Worm (Caenorhabditis elegans) whole organism, young adult: ENCODE results near the gene vab-1.

Source experiments
- C06A6.2 ChIP-seq: fragments of 200-800 bp; sonication (Bioruptor generic); conservative IDR thresholded peaks from 2 replicates; pipeline ENCODE4 v1.3.6; 2022; ENCODE audit warnings: missing genetic modification characterization, missing compliant biosample characterization
- C17E4.6 ChIP-seq: fragments of 200-800 bp; sonication (Bioruptor generic); IDR thresholded peaks from 2 replicates; pipeline ENCODE4 v1.3.6; 2022; ENCODE audit warnings: missing genetic modification reagents, missing genetic modification characterization, missing compliant biosample characterization
- F10E7.11 ChIP-seq: sonication (generic microtip); optimal IDR thresholded peaks from 2 replicates; lab custom pipeline; 2017; ENCODE audit warnings: mild to moderate bottlenecking, missing genetic modification characterization, moderate library complexity, missing compliant biosample characterization
- F33H1.4 ChIP-seq: fragments of 200-800 bp; sonication (Bioruptor generic); IDR thresholded peaks from 2 replicates; pipeline ENCODE4 v1.3.6; 2022; ENCODE audit warnings: missing genetic modification reagents, missing genetic modification characterization, missing compliant biosample characterization
- F39B2.1 ChIP-seq: fragments of 200-800 bp; sonication (Bioruptor generic); IDR thresholded peaks from 2 replicates; pipeline ENCODE4 v1.3.6; 2022; ENCODE audit warnings: missing genetic modification reagents, missing genetic modification characterization, missing compliant biosample characterization
- T07F8.4 ChIP-seq: sonication (generic microtip); optimal IDR thresholded peaks from 2 replicates; lab custom pipeline; 2016; ENCODE audit warnings: mild to moderate bottlenecking, missing genetic modification characterization, moderate library complexity, missing compliant biosample characterization
- Y67H2A.10 ChIP-seq: fragments of 200-800 bp; sonication (Bioruptor generic); conservative IDR thresholded peaks from 2 replicates; pipeline ENCODE4 v1.3.6; 2022; ENCODE audit warnings: missing genetic modification reagents, missing genetic modification characterization, missing compliant biosample characterization
- akir-1 ChIP-seq: fragments of 200-800 bp; sonication (Bioruptor generic); optimal IDR thresholded peaks from 2 replicates; lab custom pipeline; 2018; ENCODE audit warnings: mild to moderate bottlenecking, missing genetic modification characterization, moderate library complexity, missing compliant biosample characterization
- atf-7 ChIP-seq: sonication (generic microtip); optimal IDR thresholded peaks from 2 replicates; lab custom pipeline; 2017; ENCODE audit warnings: mild to moderate bottlenecking, missing genetic modification characterization, missing compliant biosample characterization
- attf-3 ChIP-seq: fragments of 200-800 bp; sonication (Bioruptor generic); conservative IDR thresholded peaks from 2 replicates; pipeline ENCODE4 v1.3.6; 2022; ENCODE audit warnings: missing genetic modification reagents, missing genetic modification characterization, missing compliant biosample characterization
- attf-5 ChIP-seq: fragments of 200-800 bp; sonication (Bioruptor generic); optimal IDR thresholded peaks from 2 replicates; lab custom pipeline; 2018; ENCODE audit warnings: mild to moderate bottlenecking, missing genetic modification characterization, missing compliant biosample characterization
- attf-6 ChIP-seq: fragments of 200-800 bp; sonication (Bioruptor generic); IDR thresholded peaks from 2 replicates; pipeline ENCODE4 v1.3.6; 2022; ENCODE audit warnings: missing genetic modification reagents, missing genetic modification characterization, missing compliant biosample characterization
- bed-1 ChIP-seq: fragments of 200-800 bp; sonication (Bioruptor generic); IDR thresholded peaks from 2 replicates; pipeline ENCODE4 v1.3.6; 2022; ENCODE audit warnings: missing genetic modification reagents, missing genetic modification characterization, missing compliant biosample characterization
- ceh-100 ChIP-seq: fragments of 200-800 bp; sonication (Bioruptor generic); IDR thresholded peaks from 2 replicates; pipeline ENCODE4 v1.3.6; 2022; ENCODE audit warnings: missing genetic modification reagents, missing genetic modification characterization, missing compliant biosample characterization
- chd-7 ChIP-seq: sonication (generic microtip); optimal IDR thresholded peaks from 2 replicates; lab custom pipeline; 2016; ENCODE audit warnings: mild to moderate bottlenecking, missing genetic modification characterization, moderate library complexity, missing compliant biosample characterization
- die-1 ChIP-seq: sonication (generic microtip); optimal IDR thresholded peaks from 2 replicates; lab custom pipeline; 2016; ENCODE audit warnings: missing genotype, mild to moderate bottlenecking, missing genetic modification characterization, missing compliant biosample characterization
- dox-1 ChIP-seq: fragments of 200-800 bp; sonication (Bioruptor generic); IDR thresholded peaks from 2 replicates; pipeline ENCODE4 v1.3.6; 2022; ENCODE audit warnings: missing genetic modification reagents, missing genetic modification characterization, missing compliant biosample characterization
- dpff-1 ChIP-seq: sonication (generic microtip); optimal IDR thresholded peaks from 2 replicates; lab custom pipeline; 2017; ENCODE audit warnings: mild to moderate bottlenecking, missing genetic modification characterization, missing compliant biosample characterization
- efl-1 ChIP-seq: fragments of 150-350 bp; optimal IDR thresholded peaks from 2 replicates; lab custom pipeline; 2014; ENCODE audit warnings: missing biosample characterization, missing genetic modification reagents, missing genetic modification characterization
- egl-18 ChIP-seq: fragments of 200-800 bp; sonication (Bioruptor generic); IDR thresholded peaks from 2 replicates; pipeline ENCODE4 v1.3.6; 2022; ENCODE audit warnings: missing genetic modification reagents, missing genetic modification characterization, missing compliant biosample characterization
- egl-44 ChIP-seq: fragments of 200-800 bp; sonication (Bioruptor generic); IDR thresholded peaks from 2 replicates; pipeline ENCODE4 v1.3.6; 2022; ENCODE audit warnings: missing genetic modification reagents, missing genetic modification characterization, missing compliant biosample characterization
- hmg-1.2 ChIP-seq: fragments of 200-800 bp; sonication (Bioruptor generic); IDR thresholded peaks from 2 replicates; pipeline ENCODE4 v1.3.6; 2022; ENCODE audit warnings: missing genetic modification reagents, missing genetic modification characterization, missing compliant biosample characterization
- let-607 ChIP-seq, 2 experiments: fragments of 200-800 bp in 1 of 2; sonication (Bioruptor generic) in 1 of 2; sonication (generic microtip) in 1 of 2; optimal IDR thresholded peaks; 2 replicates each; lab custom pipeline; 2016 to 2018; ENCODE audit warnings: mild to moderate bottlenecking in 2 of 2, missing compliant biosample characterization in 2 of 2, missing genetic modification characterization in 2 of 2, moderate library complexity in 2 of 2, missing genotype in 1 of 2
- madf-6 ChIP-seq: fragments of 200-800 bp; sonication (Bioruptor generic); IDR thresholded peaks from 2 replicates; pipeline ENCODE4 v1.3.6; 2022; ENCODE audit warnings: missing genetic modification reagents, missing genetic modification characterization, missing compliant biosample characterization
- mcd-1 ChIP-seq: fragments of 200-800 bp; sonication (Bioruptor generic); IDR thresholded peaks from 2 replicates; pipeline ENCODE4 v1.3.6; 2022; ENCODE audit warnings: missing genetic modification reagents, missing genetic modification characterization, missing compliant biosample characterization
- mel-28 ChIP-seq: sonication (generic microtip); optimal IDR thresholded peaks from 2 replicates; lab custom pipeline; 2016; ENCODE audit warnings: borderline replicate concordance, mild to moderate bottlenecking, missing genetic modification characterization, missing compliant biosample characterization
- mes-4 ChIP-seq: sonication (generic microtip); optimal IDR thresholded peaks from 2 replicates; lab custom pipeline; 2016; ENCODE audit warnings: missing genotype, missing genetic modification characterization, missing compliant biosample characterization
- nfya-1 ChIP-seq: sonication (generic microtip); optimal IDR thresholded peaks from 2 replicates; lab custom pipeline; 2017; ENCODE audit warnings: antibody characterized with exemption, missing compliant biosample characterization, missing genetic modification characterization, borderline replicate concordance; ENCODE audit not compliant: insufficient read depth
- nfya-2 ChIP-seq: fragments of 200-800 bp; sonication (Bioruptor generic); IDR thresholded peaks from 2 replicates; pipeline ENCODE4 v1.3.6; 2022; ENCODE audit warnings: missing genetic modification reagents, missing genetic modification characterization, missing compliant biosample characterization
- nfyb-1 ChIP-seq: fragments of 200-800 bp; sonication (Bioruptor generic); IDR thresholded peaks from 2 replicates; pipeline ENCODE4 v1.3.6; 2022; ENCODE audit warnings: missing genetic modification reagents, missing genetic modification characterization, missing compliant biosample characterization
- nhr-179 ChIP-seq: sonication (generic microtip); optimal IDR thresholded peaks from 2 replicates; lab custom pipeline; 2016; ENCODE audit warnings: mild to moderate bottlenecking, missing genetic modification characterization, missing compliant biosample characterization
- nhr-27 ChIP-seq: fragments of 200-800 bp; sonication (Bioruptor generic); optimal IDR thresholded peaks from 2 replicates; lab custom pipeline; 2018; ENCODE audit warnings: mild to moderate bottlenecking, missing genetic modification characterization, moderate library complexity, missing compliant biosample characterization
- pha-4 ChIP-seq: fragments of 150-350 bp; sonication (generic microtip); optimal IDR thresholded peaks from 2 replicates; lab custom pipeline; 2014; ENCODE audit warnings: missing biosample characterization, missing genetic modification reagents, missing genetic modification characterization
- rec-8 ChIP-seq, 2 experiments: sonication (generic microtip); optimal IDR thresholded peaks; 2 replicates each; lab custom pipeline; 2016; ENCODE audit warnings: mild to moderate bottlenecking in 2 of 2, missing genetic modification characterization in 2 of 2, missing genetic modification reagents in 2 of 2, missing genotype in 2 of 2, missing biosample characterization in 1 of 2, missing compliant biosample characterization in 1 of 2, moderate library complexity in 1 of 2
- repo-1 ChIP-seq: sonication (generic microtip); optimal IDR thresholded peaks from 2 replicates; lab custom pipeline; 2017; ENCODE audit warnings: mild to moderate bottlenecking, missing genetic modification characterization, missing compliant biosample characterization
- rpc-1 ChIP-seq, 2 experiments: fragments of 150-350 bp in 1 of 2; sonication (generic microtip) in 1 of 2; optimal IDR thresholded peaks; 2 replicates each; lab custom pipeline; 2014 to 2018; ENCODE audit warnings: missing biosample characterization in 1 of 2, missing genetic modification characterization in 1 of 2, missing genetic modification reagents in 1 of 2, missing genotype in 1 of 2
- snpc-1.1 ChIP-seq: sonication (generic microtip); optimal IDR thresholded peaks from 2 replicates; lab custom pipeline; 2017; ENCODE audit warnings: missing genetic modification characterization, mild to moderate bottlenecking, missing compliant biosample characterization, antibody characterized with exemption, moderate library complexity, missing genotype, missing genetic modification reagents; ENCODE audit not compliant: insufficient read depth
- snpc-4 ChIP-seq, 5 experiments: fragments of 150-350 bp in 1 of 5; sonication (generic microtip) in 4 of 5; optimal IDR thresholded peaks; 2 replicates each; lab custom pipeline; 2014 to 2018; ENCODE audit warnings: missing genetic modification characterization in 5 of 5, missing biosample characterization in 3 of 5, antibody characterized with exemption in 2 of 5, mild to moderate bottlenecking in 2 of 5, missing compliant biosample characterization in 2 of 5, missing genotype in 2 of 5, moderate library complexity in 2 of 5, missing genetic modification reagents in 1 of 5
- somi-1 ChIP-seq: fragments of 200-800 bp; sonication (Bioruptor generic); optimal IDR thresholded peaks from 2 replicates; lab custom pipeline; 2018; ENCODE audit warnings: mild to moderate bottlenecking, missing genetic modification characterization, missing compliant biosample characterization
- sptf-2 ChIP-seq: fragments of 200-800 bp; sonication (Bioruptor generic); optimal IDR thresholded peaks from 2 replicates; lab custom pipeline; 2018; ENCODE audit warnings: mild to moderate bottlenecking, missing genetic modification characterization, missing compliant biosample characterization
- tbp1 ChIP-seq: fragments of 200-800 bp; sonication (Bioruptor generic); optimal IDR thresholded peaks from 2 replicates; lab custom pipeline; 2018; ENCODE audit warnings: mild to moderate bottlenecking, missing genetic modification characterization, missing compliant biosample characterization
- tbx-9 ChIP-seq: sonication (generic microtip); optimal IDR thresholded peaks from 2 replicates; lab custom pipeline; 2016; ENCODE audit warnings: borderline replicate concordance, missing genetic modification characterization, inconsistent platforms, missing compliant biosample characterization
- tlf-1 ChIP-seq: fragments of 200-800 bp; sonication (Bioruptor generic); optimal IDR thresholded peaks from 2 replicates; lab custom pipeline; 2018; ENCODE audit warnings: mild to moderate bottlenecking, missing genetic modification characterization, missing compliant biosample characterization
- ztf-26 ChIP-seq: sonication (generic microtip); optimal IDR thresholded peaks from 2 replicates; lab custom pipeline; 2017; ENCODE audit warnings: missing genetic modification characterization, missing compliant biosample characterization
- ztf-28 ChIP-seq: fragments of 200-800 bp; sonication (Bioruptor generic); IDR thresholded peaks from 2 replicates; pipeline ENCODE4 v1.3.6; 2022; ENCODE audit warnings: missing genetic modification reagents, missing genetic modification characterization, missing compliant biosample characterization
- ztf-3 ChIP-seq: fragments of 200-800 bp; sonication (Bioruptor generic); optimal IDR thresholded peaks from 2 replicates; lab custom pipeline; 2018; ENCODE audit warnings: mild to moderate bottlenecking, missing genetic modification characterization, missing compliant biosample characterization
- ztf-6 ChIP-seq: fragments of 200-800 bp; sonication (Bioruptor generic); IDR thresholded peaks from 2 replicates; pipeline ENCODE4 v1.3.6; 2022; ENCODE audit warnings: missing genetic modification reagents, missing genetic modification characterization, missing compliant biosample characterization

Gene vab-1

ce11 chrII:4603035-4603434, 31.2 kb downstream of the vab-1 start, which contains the start of gene F35D11.4 (continued):
- TF ChIP-seq nhr-27 (tag; lab: Kevin White, UChicago) (no peak), mes-4 (no peak), hmg-1.2 (GFP tag; lab: Robert Waterston, UW) (peak; percentile 46), dpff-1 (tag; lab: Kevin White, UChicago) (no peak), let-607 (tag; optimal IDR thresholded peaks at IDR 0.05; lab: Kevin White, UChicago) (peak in 1 of 2 experiments; percentile 46), bed-1 (GFP tag; lab: Robert Waterston, UW) (no peak), repo-1 (no peak), pha-4 (tag; lab: Kevin White, UChicago) (no peak), madf-6 (peak; percentile 93), egl-18 (GFP tag; lab: Robert Waterston, UW) (no peak), F39B2.1 (no peak), attf-3 (GFP tag; lab: Robert Waterston, UW) (no peak; the same call in 1 of the 2 replicates), ztf-3 (GFP tag; lab: Kevin White, UChicago) (no peak), tbx-9 (no peak), F10E7.11 (no peak), nfyb-1 (GFP tag; lab: Robert Waterston, UW) (no peak), attf-5 (GFP tag; lab: Kevin White, UChicago) (peak; percentile 48), tbp1 (GFP tag; lab: Kevin White, UChicago) (peak; percentile 48), chd-7 (tag; lab: Kevin White, UChicago) (no peak), sptf-2 (no peak), ztf-6 (GFP tag; lab: Robert Waterston, UW) (no peak; the same call in 1 of the 2 replicates), C17E4.6 (GFP tag; lab: Robert Waterston, UW) (no peak), snpc-1.1 (tag; lab: Kevin White, UChicago) (no peak), mel-28 (tag; lab: Kevin White, UChicago) (no peak), somi-1 (GFP tag; lab: Kevin White, UChicago) (no peak), ztf-28 (GFP tag; lab: Robert Waterston, UW) (peak; percentile 26; the same call in 1 of the 2 replicates), attf-6 (no peak), snpc-4 (GFP tag; optimal IDR thresholded peaks at IDR 0.05; lab: Kevin White, UChicago) (no peak), snpc-4 (tag; optimal IDR thresholded peaks at IDR 0.05; lab: Kevin White, UChicago) (peak in 3 of 4 experiments; percentile 10 to 52 (median 27)), atf-7 (peak; percentile 37), rpc-1 (optimal IDR thresholded peaks at IDR 0.05; lab: Kevin White, UChicago) (no peak), rpc-1 (tag; optimal IDR thresholded peaks at IDR 0.05; lab: Kevin White, UChicago) (no peak), nfya-2 (GFP tag; lab: Robert Waterston, UW) (no peak), die-1 (tag; lab: Kevin White, UChicago) (no peak), F33H1.4 (peak; percentile 68), rec-8 (tag; optimal IDR thresholded peaks at IDR 0.05; lab: Kevin White, UChicago) (peak; percentile 47 to 61), ztf-26 (tag; lab: Kevin White, UChicago) (no peak), nfya-1 (no peak), dox-1 (GFP tag; lab: Robert Waterston, UW) (no peak), ceh-100 (GFP tag; lab: Robert Waterston, UW) (peak; percentile 39; the same call in 1 of the 2 replicates), akir-1 (no peak), T07F8.4 (tag; lab: Kevin White, UChicago) (no peak), nhr-179 (tag; lab: Kevin White, UChicago) (no peak), mcd-1 (GFP tag; lab: Robert Waterston, UW) (peak; percentile 75), tlf-1 (GFP tag; lab: Kevin White, UChicago) (no peak), egl-44 (GFP tag; lab: Robert Waterston, UW) (no peak), Y67H2A.10 (GFP tag; lab: Robert Waterston, UW) (0 out of 2 replicates have a peak, but pooled peaks have one; percentile 21), C06A6.2 (GFP tag; lab: Robert Waterston, UW) (no peak), efl-1 (GFP tag; lab: Kevin White, UChicago) (peak; percentile 77)
